Fruit fly (Drosophila melanogaster): Measurements from ENCODE around the gene mib2.

DNA sequence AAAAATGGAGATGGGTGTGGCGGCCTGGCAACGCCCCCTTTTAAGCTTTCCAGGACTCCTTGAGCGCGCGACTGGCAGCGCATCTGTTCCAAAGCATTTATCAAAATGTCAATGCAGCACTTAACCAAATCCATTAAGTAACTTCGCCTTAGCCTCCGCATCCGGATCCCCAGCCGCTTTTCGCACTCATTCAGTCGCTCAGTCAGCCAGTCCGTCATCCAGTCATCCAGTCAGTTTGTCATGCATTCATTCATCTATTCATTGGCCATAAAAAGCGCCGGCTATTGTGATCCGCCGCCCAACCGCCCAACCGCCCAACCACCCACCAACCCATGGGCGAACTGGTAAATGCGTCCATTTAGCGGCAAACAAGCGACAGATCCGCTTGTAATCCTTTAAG, 54.7 kb downstream of the mib2 start:
- TF ChIP-seq Hr96 (GFP tag; optimal IDR thresholded peaks at IDR 0.05) (no peak), cic (GFP tag; optimal IDR thresholded peaks at IDR 0.05) (no peak), Clk (GFP tag; optimal IDR thresholded peaks at IDR 0.05) (no peak), ovo (GFP tag; optimal IDR thresholded peaks at IDR 0.05) (no peak), CG11617 (GFP tag; optimal IDR thresholded peaks at IDR 0.05) (no peak), CG33017 (tag; optimal IDR thresholded peaks at IDR 0.05) (no peak), CG1620 (GFP tag; optimal IDR thresholded peaks at IDR 0.05) (no peak), CG7101 (tag; optimal IDR thresholded peaks at IDR 0.05) (no peak), cnc (optimal IDR thresholded peaks at IDR 0.05) (no peak), CG12768 (GFP tag; optimal IDR thresholded peaks at IDR 0.05) (no peak), CG14711 (tag; optimal IDR thresholded peaks at IDR 0.05) (no peak), toe (GFP tag; optimal IDR thresholded peaks at IDR 0.05) (no peak), tj (GFP tag; optimal IDR thresholded peaks at IDR 0.05) (no peak), CG7045 (GFP tag; optimal IDR thresholded peaks at IDR 0.05) (no peak)

Data from whole organism, adult.